Fruit fly (Drosophila melanogaster): ENCODE data around the gene CG8661.

Gene CG8661

dm6 chrX:17298900-17299836, 14.9 kb upstream of the CG8661 start (continued):
- peak; percentile 93 for TF ChIP-seq Med (GFP tag)
- peak; percentile 30; the same call in 1 of the 2 replicates for TF ChIP-seq amos (GFP tag; IDR thresholded peaks at IDR 0.05; ENCODE audit: partially characterized antibody)
- TF ChIP-seq NC2α (GFP tag; optimal IDR thresholded peaks at IDR 0.05) = no peak
- TF ChIP-seq CG9437 (GFP tag; optimal IDR thresholded peaks at IDR 0.05) = peak; percentile 46
- peak; percentile 45 for TF ChIP-seq eyg (GFP tag; optimal IDR thresholded peaks at IDR 0.05)
- peak; percentile 5 for TF ChIP-seq CG2116 (GFP tag; optimal IDR thresholded peaks at IDR 0.05)
- TF ChIP-seq Ravus (GFP tag; IDR thresholded peaks at IDR 0.05) = peak; percentile 2; the same call in 1 of the 2 replicates
- TF ChIP-seq CG14860 (GFP tag; IDR thresholded peaks at IDR 0.05; ENCODE audit: partially characterized antibody) = no peak
- no peak for TF ChIP-seq peb (GFP tag; IDR thresholded peaks at IDR 0.05)
- peak; percentile 21 for TF ChIP-seq CG15011 (GFP tag; optimal IDR thresholded peaks at IDR 0.05)
- no peak for TF ChIP-seq zen2 (GFP tag; IDR thresholded peaks at IDR 0.05; ENCODE audit: partially characterized antibody)
- no peak for TF ChIP-seq Dfd (GFP tag; optimal IDR thresholded peaks at IDR 0.05)
- TF ChIP-seq Stat92E (GFP tag; optimal IDR thresholded peaks at IDR 0.05) = no peak
- peak; percentile 30 for TF ChIP-seq CG16863 (GFP tag; optimal IDR thresholded peaks at IDR 0.05)
- no peak for TF ChIP-seq CG10959 (GFP tag; IDR thresholded peaks at IDR 0.05)
- no peak for TF ChIP-seq Sry-δ (GFP tag; optimal IDR thresholded peaks at IDR 0.05)
- peak; percentile 20 for TF ChIP-seq gcm2 (GFP tag; optimal IDR thresholded peaks at IDR 0.05)
- TF ChIP-seq gsb-n (tag; optimal IDR thresholded peaks at IDR 0.05) = peak; percentile 24
- TF ChIP-seq lmd (GFP tag; IDR thresholded peaks at IDR 0.05) = peak; percentile 73
- TF ChIP-seq CG13775 (GFP tag; optimal IDR thresholded peaks at IDR 0.05) = peak; percentile 45
- no peak for TF ChIP-seq CG15479 (GFP tag; optimal IDR thresholded peaks at IDR 0.05)
- no peak for TF ChIP-seq Poxn (GFP tag; IDR thresholded peaks at IDR 0.05)
- TF ChIP-seq Six4 (GFP tag; optimal IDR thresholded peaks at IDR 0.05) = no peak
- peak; percentile 78 for TF ChIP-seq Rfx (GFP tag; IDR thresholded peaks at IDR 0.05)
- TF ChIP-seq Xrp1 (GFP tag; IDR thresholded peaks at IDR 0.05) = peak; percentile 60
- TF ChIP-seq Nf-YB (GFP tag; optimal IDR thresholded peaks at IDR 0.05) = peak; percentile 22
- peak; percentile 6 for TF ChIP-seq CG8089 (GFP tag; optimal IDR thresholded peaks at IDR 0.05)
- no peak for TF ChIP-seq CG8290 (GFP tag; optimal IDR thresholded peaks at IDR 0.05)
- peak in 1 of 2 experiments; percentile 84 for TF ChIP-seq CG8290 (tag; optimal IDR thresholded peaks at IDR 0.05)
- TF ChIP-seq stc (GFP tag; IDR thresholded peaks at IDR 0.05) = peak; percentile 62
- no peak for TF ChIP-seq crp (GFP tag; optimal IDR thresholded peaks at IDR 0.05)
- 0 out of 3 replicates have a peak, but pooled peaks have one; percentile 37 for TF ChIP-seq CG14050 (GFP tag; IDR thresholded peaks at IDR 0.05)
- TF ChIP-seq ro (GFP tag; IDR thresholded peaks at IDR 0.05) = no peak
- TF ChIP-seq slou (GFP tag; optimal IDR thresholded peaks at IDR 0.05) = no peak
- peak; percentile 36 for TF ChIP-seq CG8944 (GFP tag; optimal IDR thresholded peaks at IDR 0.05)
- peak; percentile 4 for TF ChIP-seq ewg (GFP tag; optimal IDR thresholded peaks at IDR 0.05)
- peak; percentile 24 for TF ChIP-seq Usf (GFP tag; optimal IDR thresholded peaks at IDR 0.05)
- peak; percentile 39; the same call in 1 of the 2 replicates for TF ChIP-seq Rx (GFP tag; IDR thresholded peaks at IDR 0.05)
- TF ChIP-seq CG10209 (GFP tag; optimal IDR thresholded peaks at IDR 0.05) = peak; percentile 55
- TF ChIP-seq slp2 (GFP tag; optimal IDR thresholded peaks at IDR 0.05) = peak; percentile 25
- TF ChIP-seq exex (tag; optimal IDR thresholded peaks at IDR 0.05) = peak; percentile 22
- no peak for TF ChIP-seq CG42726 (GFP tag; IDR thresholded peaks at IDR 0.05; ENCODE audit: partially characterized antibody)
- peak in 1 of 2 experiments; percentile 35 for TF ChIP-seq Hr78 (GFP tag; optimal IDR thresholded peaks at IDR 0.05)
- peak; percentile 20 for TF ChIP-seq fu2 (GFP tag; optimal IDR thresholded peaks at IDR 0.05)
- peak; percentile 51 for TF ChIP-seq odd (GFP tag; optimal IDR thresholded peaks at IDR 0.05)
- TF ChIP-seq D (optimal IDR thresholded peaks at IDR 0.05) = no peak
- peak; percentile 3 for TF ChIP-seq D (GFP tag; optimal IDR thresholded peaks at IDR 0.05)
- TF ChIP-seq CG12659 (GFP tag; optimal IDR thresholded peaks at IDR 0.05) = peak; percentile 67
